Fruit fly (Drosophila melanogaster): ENCODE measurements around the gene Klp3A.
A peak's percentile ranks its signal among the peaks of the same experiment; 100 is the strongest.

The Klp3A gene

DNA sequence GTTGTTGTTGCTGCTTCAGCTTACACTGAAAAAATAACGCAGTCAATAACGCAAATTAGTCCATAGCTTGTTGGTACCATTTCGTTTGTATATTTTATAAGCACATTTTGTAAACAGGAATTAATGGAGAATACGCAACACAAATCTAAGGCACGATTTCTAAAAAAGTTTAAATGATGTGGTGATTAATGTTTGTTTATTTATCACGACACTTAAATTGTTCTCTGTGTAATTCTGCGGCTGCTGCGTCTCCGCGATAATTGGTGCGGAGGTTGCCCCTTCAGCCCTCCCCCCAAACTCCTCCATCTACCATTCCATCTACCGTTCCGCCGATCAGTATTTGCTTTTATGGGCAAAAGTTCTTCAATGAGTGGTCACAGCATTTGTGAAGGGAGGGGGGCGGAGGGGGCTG lies 43.6 kb upstream of the Klp3A start (continued):
- TF ChIP-seq CG17385 (GFP tag; optimal IDR thresholded peaks at IDR 0.05), result peak; percentile 42
- no peak for TF ChIP-seq HmgD (GFP tag; optimal IDR thresholded peaks at IDR 0.05)
- TF ChIP-seq cad (GFP tag; optimal IDR thresholded peaks at IDR 0.05), result no peak
- no peak for TF ChIP-seq toy (GFP tag; IDR thresholded peaks at IDR 0.05)
- TF ChIP-seq CG2712 (tag; optimal IDR thresholded peaks at IDR 0.05), result peak; percentile 57
- peak; percentile 81 for TF ChIP-seq unpg (GFP tag; optimal IDR thresholded peaks at IDR 0.05)
- peak; percentile 54 for TF ChIP-seq org-1 (GFP tag; optimal IDR thresholded peaks at IDR 0.05)
- TF ChIP-seq CG9215 (GFP tag; IDR thresholded peaks at IDR 0.05), result no peak
- TF ChIP-seq CG10366 (GFP tag; IDR thresholded peaks at IDR 0.05), result peak; percentile 44
- no peak for TF ChIP-seq CG6654 (GFP tag; optimal IDR thresholded peaks at IDR 0.05)
- peak; percentile 64; the same call in 2 of the 3 replicates for TF ChIP-seq tgo (GFP tag; IDR thresholded peaks at IDR 0.05)
- TF ChIP-seq pzg (GFP tag; optimal IDR thresholded peaks at IDR 0.05), result no peak
- peak in 1 of 2 experiments; percentile 65 for TF ChIP-seq Eip74EF (GFP tag; optimal IDR thresholded peaks at IDR 0.05)
- TF ChIP-seq onecut (GFP tag; IDR thresholded peaks at IDR 0.05), result peak; percentile 45
- TF ChIP-seq CG11247 (GFP tag; IDR thresholded peaks at IDR 0.05), result no peak
- TF ChIP-seq Hr39 (optimal IDR thresholded peaks at IDR 0.05), result no peak
- TF ChIP-seq Lhr (GFP tag; optimal IDR thresholded peaks at IDR 0.05), result peak; percentile 5
- TF ChIP-seq Opbp (GFP tag; IDR thresholded peaks at IDR 0.05; ENCODE audit: partially characterized antibody), result no peak
- no peak for TF ChIP-seq abd-A (tag; optimal IDR thresholded peaks at IDR 0.05)
- TF ChIP-seq CG6791 (GFP tag; IDR thresholded peaks at IDR 0.05; ENCODE audit: partially characterized antibody), result no peak
- no peak for TF ChIP-seq twi (tag; optimal IDR thresholded peaks at IDR 0.05)
- TF ChIP-seq CG14441 (GFP tag; IDR thresholded peaks at IDR 0.05), result peak; percentile 51
- peak; percentile 57 for TF ChIP-seq ci (GFP tag; IDR thresholded peaks at IDR 0.05)
- peak; percentile 50 for TF ChIP-seq gcm (GFP tag; optimal IDR thresholded peaks at IDR 0.05)
- TF ChIP-seq vnd (GFP tag; IDR thresholded peaks at IDR 0.05; ENCODE audit: partially characterized antibody), result no peak
- no peak for TF ChIP-seq fru (optimal IDR thresholded peaks at IDR 0.05)
- peak; percentile 49 for TF ChIP-seq jumu (GFP tag; optimal IDR thresholded peaks at IDR 0.05)
- TF ChIP-seq CG16815 (GFP tag; optimal IDR thresholded peaks at IDR 0.05), result peak; percentile 24
- TF ChIP-seq gsb (GFP tag; IDR thresholded peaks at IDR 0.05), result no peak
- TF ChIP-seq Mad (GFP tag; optimal IDR thresholded peaks at IDR 0.05), result peak; percentile 57
- TF ChIP-seq fd96Cb (tag; optimal IDR thresholded peaks at IDR 0.05), result peak; percentile 62
- TF ChIP-seq klu (GFP tag; IDR thresholded peaks at IDR 0.05), result no peak
- no peak for TF ChIP-seq sima (GFP tag; optimal IDR thresholded peaks at IDR 0.05)
- peak; percentile 79 for TF ChIP-seq dmrt99B (tag; optimal IDR thresholded peaks at IDR 0.05)
- peak; percentile 63 for TF ChIP-seq Antp (GFP tag; optimal IDR thresholded peaks at IDR 0.05)
- 0 out of 3 replicates have a peak, but pooled peaks have one; percentile 42 for TF ChIP-seq Dbx (GFP tag; IDR thresholded peaks at IDR 0.05)
- TF ChIP-seq CG42726 (GFP tag; IDR thresholded peaks at IDR 0.05; ENCODE audit: partially characterized antibody), result no peak
- peak; percentile 96 for TF ChIP-seq Med (GFP tag)
- TF ChIP-seq CG10959 (GFP tag; IDR thresholded peaks at IDR 0.05), result no peak
- no peak for TF ChIP-seq Elba2 (GFP tag; optimal IDR thresholded peaks at IDR 0.05)
- TF ChIP-seq salm (tag; optimal IDR thresholded peaks at IDR 0.05), result peak; percentile 9
- TF ChIP-seq trem (tag; optimal IDR thresholded peaks at IDR 0.05), result peak; percentile 23
- no peak for TF ChIP-seq crp (GFP tag; optimal IDR thresholded peaks at IDR 0.05)
- no peak; the same call in 1 of the 2 replicates for TF ChIP-seq CG3847 (GFP tag; IDR thresholded peaks at IDR 0.05)
- TF ChIP-seq PHDP (tag; optimal IDR thresholded peaks at IDR 0.05), result peak; percentile 71
- TF ChIP-seq MBD-R2 (GFP tag; IDR thresholded peaks at IDR 0.05), result no peak
- TF ChIP-seq NfI (GFP tag; optimal IDR thresholded peaks at IDR 0.05), result peak; percentile 57
- TF ChIP-seq CG7928 (GFP tag; optimal IDR thresholded peaks at IDR 0.05), result no peak
- TF ChIP-seq Dfd (GFP tag; optimal IDR thresholded peaks at IDR 0.05), result no peak
- TF ChIP-seq insv (GFP tag; optimal IDR thresholded peaks at IDR 0.05), result no peak
- TF ChIP-seq Deaf1 (tag; optimal IDR thresholded peaks at IDR 0.05), result peak; percentile 26
- TF ChIP-seq CG9437 (GFP tag; optimal IDR thresholded peaks at IDR 0.05), result no peak

Data from whole organism, embryonic.